Worm (Caenorhabditis elegans) whole organism, L2 larva: ENCODE data around the gene sek-4.

ENCODE experiments used
- C34F6.9 ChIP-seq: fragments of 150-350 bp; optimal IDR thresholded peaks from 2 replicates; lab custom pipeline; 2014; ENCODE audit warnings: missing biosample characterization, missing genetic modification characterization
- F13H6.1 ChIP-seq: sonication (generic microtip); optimal IDR thresholded peaks from 2 replicates; lab custom pipeline; 2016; ENCODE audit warnings: missing genetic modification characterization, missing compliant biosample characterization
- R02D3.7 ChIP-seq: fragments of 150-350 bp; optimal IDR thresholded peaks from 2 replicates; lab custom pipeline; 2014; ENCODE audit warnings: missing biosample characterization, missing genetic modification characterization
- Y55F3AM.14 ChIP-seq: fragments of 200-800 bp; sonication (Bioruptor generic); optimal IDR thresholded peaks from 2 replicates; lab custom pipeline; 2018; ENCODE audit warnings: mild to moderate bottlenecking, missing genetic modification characterization, missing compliant biosample characterization
- ZK546.5 ChIP-seq: sonication (generic microtip); optimal IDR thresholded peaks from 2 replicates; lab custom pipeline; 2017; ENCODE audit warnings: missing biosample characterization, missing genetic modification characterization
- alr-1 ChIP-seq: fragments of 150-350 bp; optimal IDR thresholded peaks from 2 replicates; lab custom pipeline; 2014; ENCODE audit warnings: missing biosample characterization, missing genetic modification characterization
- aly-2 ChIP-seq: fragments of 150-350 bp; optimal IDR thresholded peaks from 2 replicates; lab custom pipeline; 2014; ENCODE audit warnings: missing biosample characterization, missing genetic modification characterization
- ama-1 ChIP-seq: fragments of 150-350 bp; optimal IDR thresholded peaks from 2 replicates; lab custom pipeline; 2018; ENCODE audit warnings: inconsistent platforms
- ceh-82 ChIP-seq: fragments of 150-350 bp; optimal IDR thresholded peaks from 2 replicates; lab custom pipeline; 2014; ENCODE audit warnings: missing biosample characterization, missing genetic modification characterization
- crh-2 ChIP-seq: sonication (generic microtip); optimal IDR thresholded peaks from 2 replicates; lab custom pipeline; 2017; ENCODE audit warnings: missing biosample characterization, missing genetic modification characterization
- dmd-4 ChIP-seq: sonication (generic microtip); optimal IDR thresholded peaks from 2 replicates; lab custom pipeline; 2017; ENCODE audit warnings: missing biosample characterization, missing genetic modification characterization
- egl-27 ChIP-seq: sonication (generic microtip); optimal IDR thresholded peaks from 3 replicates; lab custom pipeline; 2017; ENCODE audit warnings: missing biosample characterization, missing genetic modification reagents, missing genetic modification characterization
- elt-1 ChIP-seq: fragments of 150-350 bp; optimal IDR thresholded peaks from 2 replicates; lab custom pipeline; 2014; ENCODE audit warnings: missing biosample characterization, missing genetic modification characterization
- elt-3 ChIP-seq: sonication (generic microtip); optimal IDR thresholded peaks from 2 replicates; lab custom pipeline; 2017; ENCODE audit warnings: missing biosample characterization, missing genetic modification characterization
- fos-1 ChIP-seq: fragments of 150-350 bp; optimal IDR thresholded peaks from 2 replicates; lab custom pipeline; 2014; ENCODE audit warnings: missing biosample characterization, missing genetic modification characterization
- lin-11 ChIP-seq: fragments of 150-350 bp; sonication (generic microtip); optimal IDR thresholded peaks from 2 replicates; lab custom pipeline; 2014; ENCODE audit warnings: missing biosample characterization, missing genetic modification characterization, inconsistent platforms, mixed read lengths
- lin-13 ChIP-seq: fragments of 150-350 bp; optimal IDR thresholded peaks from 2 replicates; lab custom pipeline; 2014; ENCODE audit warnings: missing biosample characterization, missing genetic modification reagents, missing genetic modification characterization
- lin-39 ChIP-seq: fragments of 150-350 bp; optimal IDR thresholded peaks from 2 replicates; lab custom pipeline; 2014; ENCODE audit warnings: missing biosample characterization, missing genetic modification reagents, missing genetic modification characterization
- lsy-2 ChIP-seq, 2 experiments: fragments of 150-350 bp in 1 of 2; sonication (generic microtip) in 1 of 2; optimal IDR thresholded peaks; 2 replicates each; lab custom pipeline; 2014 to 2017; ENCODE audit warnings: missing biosample characterization in 2 of 2, missing genetic modification characterization in 2 of 2
- mab-5 ChIP-seq: fragments of 150-350 bp; optimal IDR thresholded peaks from 2 replicates; lab custom pipeline; 2014; ENCODE audit warnings: missing biosample characterization, missing genetic modification characterization
- mdl-1 ChIP-seq, 2 experiments: fragments of 150-350 bp in 1 of 2; sonication (generic microtip) in 1 of 2; optimal IDR thresholded peaks; 2 replicates each; lab custom pipeline; 2017; ENCODE audit warnings: missing biosample characterization in 2 of 2, missing genetic modification characterization in 2 of 2
- nhr-10 ChIP-seq: sonication (generic microtip); optimal IDR thresholded peaks from 2 replicates; lab custom pipeline; 2017; ENCODE audit warnings: missing biosample characterization, missing genetic modification characterization
- nhr-129 ChIP-seq: fragments of 150-350 bp; optimal IDR thresholded peaks from 2 replicates; lab custom pipeline; 2014; ENCODE audit warnings: missing biosample characterization, missing genetic modification characterization
- nhr-21 ChIP-seq: fragments of 150-350 bp; optimal IDR thresholded peaks from 2 replicates; lab custom pipeline; 2014; ENCODE audit warnings: missing biosample characterization, missing genetic modification characterization
- nhr-23 ChIP-seq: fragments of 150-350 bp; optimal IDR thresholded peaks from 2 replicates; lab custom pipeline; 2014; ENCODE audit warnings: missing biosample characterization, missing genetic modification reagents, missing genetic modification characterization
- nhr-237 ChIP-seq: fragments of 150-350 bp; optimal IDR thresholded peaks from 2 replicates; lab custom pipeline; 2014; ENCODE audit warnings: missing biosample characterization, missing genetic modification characterization
- nhr-6 ChIP-seq: fragments of 150-350 bp; optimal IDR thresholded peaks from 2 replicates; lab custom pipeline; 2014; ENCODE audit warnings: missing biosample characterization, missing genetic modification characterization
- nhr-77 ChIP-seq: fragments of 150-350 bp; optimal IDR thresholded peaks from 2 replicates; lab custom pipeline; 2014; ENCODE audit warnings: missing biosample characterization, missing genetic modification characterization
- peb-1 ChIP-seq: fragments of 150-350 bp; optimal IDR thresholded peaks from 2 replicates; lab custom pipeline; 2014; ENCODE audit warnings: missing biosample characterization, missing genetic modification characterization
- sem-4 ChIP-seq: fragments of 150-350 bp; optimal IDR thresholded peaks from 2 replicates; lab custom pipeline; 2014; ENCODE audit warnings: missing biosample characterization, missing genetic modification reagents, missing genetic modification characterization
- skn-1 ChIP-seq: sonication (generic microtip); optimal IDR thresholded peaks from 2 replicates; lab custom pipeline; 2017; ENCODE audit warnings: missing biosample characterization, missing genetic modification characterization
- sma-3 ChIP-seq: sonication (generic microtip); optimal IDR thresholded peaks from 2 replicates; lab custom pipeline; 2016; ENCODE audit warnings: missing genetic modification reagents, missing genetic modification characterization, missing compliant biosample characterization
- sma-9 ChIP-seq, 2 experiments: fragments of 150-350 bp in 1 of 2; sonication (generic microtip) in 1 of 2; optimal IDR thresholded peaks; 2 replicates each; lab custom pipeline; 2014 to 2016; ENCODE audit warnings: missing genetic modification characterization in 2 of 2, mild to moderate bottlenecking in 1 of 2, missing biosample characterization in 1 of 2, missing compliant biosample characterization in 1 of 2, missing genetic modification reagents in 1 of 2, moderate library complexity in 1 of 2
- snpc-4 ChIP-seq: fragments of 150-350 bp; optimal IDR thresholded peaks from 2 replicates; lab custom pipeline; 2014; ENCODE audit warnings: missing biosample characterization, missing genetic modification characterization
- unc-55 ChIP-seq: fragments of 150-350 bp; sonication (generic microtip); optimal IDR thresholded peaks from 3 replicates; lab custom pipeline; 2014; ENCODE audit warnings: missing biosample characterization, missing genetic modification reagents, missing genetic modification characterization
- unc-62 ChIP-seq: fragments of 150-350 bp; optimal IDR thresholded peaks from 2 replicates; lab custom pipeline; 2014; ENCODE audit warnings: missing biosample characterization, missing genetic modification reagents, missing genetic modification characterization
- zag-1 ChIP-seq: fragments of 150-350 bp; optimal IDR thresholded peaks from 2 replicates; lab custom pipeline; 2014; ENCODE audit warnings: missing biosample characterization, missing genetic modification characterization
- ztf-1 ChIP-seq: fragments of 200-800 bp; sonication (Bioruptor generic); conservative IDR thresholded peaks from 2 replicates; pipeline ENCODE4 v1.3.6; 2022; ENCODE audit warnings: missing genetic modification characterization, missing compliant biosample characterization
- ztf-11 ChIP-seq: sonication (generic microtip); optimal IDR thresholded peaks from 2 replicates; lab custom pipeline; 2017; ENCODE audit warnings: missing biosample characterization, missing genetic modification characterization
- ztf-4 ChIP-seq: fragments of 150-350 bp; optimal IDR thresholded peaks from 2 replicates; lab custom pipeline; 2014; ENCODE audit warnings: missing biosample characterization, missing genetic modification characterization

Gene sek-4

ce11 chrX:5366613-5367012 is 8.2 kb upstream of the sek-4 start:
- TF ChIP-seq nhr-237 (tag; lab: Kevin White, UChicago) (no peak), elt-3 (tag; lab: Kevin White, UChicago) (no peak), mdl-1 (tag; optimal IDR thresholded peaks at IDR 0.05; lab: Kevin White, UChicago) (no peak), R02D3.7 (tag; lab: Kevin White, UChicago) (no peak)

DNA sequence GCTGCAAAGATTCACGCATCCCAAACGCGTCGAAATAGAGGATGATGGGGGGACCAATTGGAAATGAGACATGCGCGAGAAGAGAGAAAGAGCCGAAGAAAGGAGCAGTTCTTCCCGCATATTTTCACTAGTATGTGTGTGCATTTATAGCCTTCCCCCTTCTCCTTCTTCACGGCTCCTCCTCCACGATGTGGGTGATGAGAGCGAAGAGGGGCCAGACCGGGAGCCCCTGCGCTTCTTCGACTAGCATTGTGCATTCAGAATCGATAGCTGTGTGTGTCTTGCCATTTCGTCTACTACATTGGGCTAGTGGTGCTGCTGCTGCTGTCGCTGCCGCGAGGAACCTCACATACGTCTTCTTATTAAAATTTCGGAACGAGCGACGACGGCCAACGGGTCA is 6.6 kb upstream of the sek-4 start, which contains the start of gene jkk-1:
Gene jkk-1, plus strand, starts transcription at position 249 of the 400 bp plus-strand sequence.
- TF ChIP-seq alr-1 = no peak
- TF ChIP-seq dmd-4 (tag; lab: Kevin White, UChicago) = no peak
- TF ChIP-seq nhr-237 (tag; lab: Kevin White, UChicago) = no peak
- peak; percentile 32 for TF ChIP-seq mab-5 (tag; lab: Kevin White, UChicago)
- TF ChIP-seq nhr-23 (tag; lab: Kevin White, UChicago) = no peak
- TF ChIP-seq aly-2 = no peak
- no peak for TF ChIP-seq ZK546.5 (tag; lab: Kevin White, UChicago)
- TF ChIP-seq sma-3 (GFP tag; lab: Kevin White, UChicago) = no peak
- peak; percentile 26 for TF ChIP-seq Y55F3AM.14
- peak; percentile 40 for TF ChIP-seq C34F6.9 (tag; lab: Kevin White, UChicago)
- no peak for TF ChIP-seq ceh-82 (tag; lab: Kevin White, UChicago)
- no peak for TF ChIP-seq elt-1 (tag; lab: Kevin White, UChicago)
- TF ChIP-seq snpc-4 (tag; lab: Kevin White, UChicago) = no peak
- no peak for TF ChIP-seq fos-1 (tag; lab: Kevin White, UChicago)
- peak; percentile 53 for TF ChIP-seq crh-2 (tag; lab: Kevin White, UChicago)
- TF ChIP-seq nhr-129 = peak; percentile 9
- TF ChIP-seq lin-39 (tag; lab: Kevin White, UChicago) = no peak
- peak; percentile 49 for TF ChIP-seq zag-1 (tag; lab: Kevin White, UChicago)
- TF ChIP-seq lin-13 (GFP tag; lab: Kevin White, UChicago) = no peak
- no peak for TF ChIP-seq nhr-6 (tag; lab: Kevin White, UChicago)
- TF ChIP-seq lsy-2 (tag; optimal IDR thresholded peaks at IDR 0.05; lab: Kevin White, UChicago) = peak in 1 of 2 experiments; percentile 33
- TF ChIP-seq lin-11 (tag; lab: Kevin White, UChicago) = peak; percentile 25
- TF ChIP-seq egl-27 (tag; lab: Kevin White, UChicago) = no peak
- no peak for TF ChIP-seq nhr-10 (tag; lab: Kevin White, UChicago)
- peak; percentile 64 for TF ChIP-seq unc-55 (GFP tag; lab: Kevin White, UChicago)
- no peak for TF ChIP-seq ztf-1 (GFP tag; lab: Robert Waterston, UW)
- TF ChIP-seq nhr-77 (tag; lab: Kevin White, UChicago) = no peak
- TF ChIP-seq mdl-1 (tag; optimal IDR thresholded peaks at IDR 0.05; lab: Kevin White, UChicago) = peak in 1 of 2 experiments; percentile 12
- peak; percentile 31 for TF ChIP-seq sma-9 (GFP tag; optimal IDR thresholded peaks at IDR 0.05; lab: Kevin White, UChicago)
- TF ChIP-seq sma-9 (tag; optimal IDR thresholded peaks at IDR 0.05; lab: Kevin White, UChicago) = no peak
- TF ChIP-seq peb-1 (tag; lab: Kevin White, UChicago) = no peak
- no peak for TF ChIP-seq unc-62 (GFP tag; lab: Kevin White, UChicago)
- TF ChIP-seq sem-4 (tag; lab: Kevin White, UChicago) = no peak
- TF ChIP-seq ztf-11 (tag; lab: Kevin White, UChicago) = no peak
- no peak for TF ChIP-seq nhr-21 (tag; lab: Kevin White, UChicago)
- no peak for TF ChIP-seq ama-1
- TF ChIP-seq F13H6.1 (tag; lab: Kevin White, UChicago) = peak; percentile 45
- no peak for TF ChIP-seq skn-1
- TF ChIP-seq elt-3 (tag; lab: Kevin White, UChicago) = no peak

ce11 chrX:5370605-5371004 is 4.3 kb upstream of the sek-4 start:
- TF ChIP-seq C34F6.9 (tag; lab: Kevin White, UChicago) = no peak
- no peak for TF ChIP-seq nhr-77 (tag; lab: Kevin White, UChicago)
- no peak for TF ChIP-seq lsy-2 (tag; optimal IDR thresholded peaks at IDR 0.05; lab: Kevin White, UChicago)
- TF ChIP-seq egl-27 (tag; lab: Kevin White, UChicago) = no peak
- TF ChIP-seq ztf-4 (tag; lab: Kevin White, UChicago) = no peak
- TF ChIP-seq, all 48 proteins: peak for 0
